Fruit fly (Drosophila melanogaster) whole organism, embryonic: ENCODE data around the gene loaf.

ENCODE experiments used
- BEAF-32 ChIP-seq: fragments of 200-800 bp; sonication (Bioruptor generic); optimal IDR thresholded peaks from 3 replicates; lab custom pipeline; 2017; ENCODE audit warnings: missing biosample characterization, missing genetic modification characterization, mild to moderate bottlenecking, moderate library complexity, missing genetic modification reagents
- CG10959 ChIP-seq: fragments of 200-800 bp; sonication (Bioruptor generic); IDR thresholded peaks from 2 replicates; pipeline ENCODE4 v1.3.6; 2022; ENCODE audit warnings: missing biosample characterization, missing genetic modification characterization
- CG11504 ChIP-seq: fragments of 200-800 bp; sonication (Bioruptor generic); optimal IDR thresholded peaks from 3 replicates; lab custom pipeline; 2019; ENCODE audit warnings: missing biosample characterization, mild to moderate bottlenecking, missing genetic modification characterization, moderate library complexity
- CG11696 ChIP-seq: fragments of 200-800 bp; sonication (Bioruptor generic); IDR thresholded peaks from 2 replicates; pipeline ENCODE4 v1.3.6; 2022; ENCODE audit warnings: missing biosample characterization, missing genetic modification characterization
- CG1233 ChIP-seq: fragments of 200-800 bp; sonication (Bioruptor generic); optimal IDR thresholded peaks from 4 replicates; lab custom pipeline; 2018; ENCODE audit warnings: missing biosample characterization, mild to moderate bottlenecking, missing genetic modification characterization
- CG12391 ChIP-seq: fragments of 200-800 bp; sonication (Bioruptor generic); optimal IDR thresholded peaks from 3 replicates; lab custom pipeline; 2018; ENCODE audit warnings: missing biosample characterization, mild to moderate bottlenecking, missing genetic modification characterization, moderate library complexity
- CG12769 ChIP-seq: fragments of 200-800 bp; sonication (Bioruptor generic); optimal IDR thresholded peaks from 2 replicates; lab custom pipeline; 2019; ENCODE audit warnings: missing biosample characterization, mild to moderate bottlenecking, missing genetic modification characterization, moderate library complexity
- CG13894 ChIP-seq: fragments of 200-800 bp; sonication (Bioruptor generic); optimal IDR thresholded peaks from 3 replicates; lab custom pipeline; 2018; ENCODE audit warnings: missing biosample characterization, mild to moderate bottlenecking, missing genetic modification characterization, moderate library complexity
- CG14441 ChIP-seq: fragments of 200-800 bp; sonication (Bioruptor generic); IDR thresholded peaks from 2 replicates; pipeline ENCODE4 v1.3.6; 2022; ENCODE audit warnings: missing biosample characterization, missing genetic modification characterization
- CG15514 ChIP-seq: fragments of 200-800 bp; sonication (Bioruptor generic); optimal IDR thresholded peaks from 3 replicates; lab custom pipeline; 2017; ENCODE audit warnings: missing biosample characterization, missing genetic modification characterization, mild to moderate bottlenecking, moderate library complexity, missing genetic modification reagents
- CG16815 ChIP-seq: fragments of 200-800 bp; sonication (Bioruptor generic); optimal IDR thresholded peaks from 3 replicates; lab custom pipeline; 2017; ENCODE audit warnings: missing biosample characterization, mild to moderate bottlenecking, missing genetic modification characterization
- CG17912 ChIP-seq: fragments of 200-800 bp; sonication (Bioruptor generic); optimal IDR thresholded peaks from 2 replicates; lab custom pipeline; 2018; ENCODE audit warnings: missing biosample characterization, mild to moderate bottlenecking, missing genetic modification characterization
- CG2116 ChIP-seq: fragments of 200-800 bp; sonication (Bioruptor generic); optimal IDR thresholded peaks from 3 replicates; lab custom pipeline; 2018; ENCODE audit warnings: missing biosample characterization, mild to moderate bottlenecking, missing genetic modification characterization
- CG2120 ChIP-seq: fragments of 200-800 bp; sonication (Bioruptor generic); optimal IDR thresholded peaks from 3 replicates; lab custom pipeline; 2016; ENCODE audit warnings: missing biosample characterization, missing genetic modification characterization
- CG31388 ChIP-seq: fragments of 200-800 bp; sonication (Bioruptor generic); optimal IDR thresholded peaks from 2 replicates; lab custom pipeline; 2016; ENCODE audit warnings: missing biosample characterization, missing genetic modification characterization
- CG33557 ChIP-seq: fragments of 200-800 bp; sonication (Bioruptor generic); optimal IDR thresholded peaks from 2 replicates; lab custom pipeline; 2019; ENCODE audit warnings: missing biosample characterization, mild to moderate bottlenecking, missing genetic modification characterization, moderate library complexity
- CG4404 ChIP-seq: fragments of 200-800 bp; sonication (Bioruptor generic); IDR thresholded peaks from 2 replicates; pipeline ENCODE4 v1.3.6; 2022; ENCODE audit warnings: missing biosample characterization, missing genetic modification characterization
- CG5180 ChIP-seq: fragments of 200-800 bp; sonication (Bioruptor generic); optimal IDR thresholded peaks from 3 replicates; lab custom pipeline; 2017; ENCODE audit warnings: missing biosample characterization, missing genetic modification characterization, mild to moderate bottlenecking, moderate library complexity, missing genetic modification reagents
- CG9609 ChIP-seq: fragments of 200-800 bp; sonication (Bioruptor generic); optimal IDR thresholded peaks from 3 replicates; lab custom pipeline; 2016; ENCODE audit warnings: missing biosample characterization, missing genetic modification characterization
- CG9797 ChIP-seq: fragments of 200-800 bp; sonication (Bioruptor generic); optimal IDR thresholded peaks from 3 replicates; lab custom pipeline; 2018; ENCODE audit warnings: missing biosample characterization, mild to moderate bottlenecking, missing genetic modification characterization
- Dref ChIP-seq: fragments of 200-800 bp; sonication (Bioruptor generic); IDR thresholded peaks from 2 replicates; pipeline ENCODE4 v1.3.6; 2022; ENCODE audit warnings: missing biosample characterization, missing genetic modification characterization
- Elba2 ChIP-seq: fragments of 200-800 bp; sonication (Bioruptor generic); optimal IDR thresholded peaks from 3 replicates; lab custom pipeline; 2016; ENCODE audit warnings: missing biosample characterization, missing genetic modification characterization
- Hr51 ChIP-seq, 2 experiments: fragments of 200-800 bp; sonication (Bioruptor generic); optimal IDR thresholded peaks; 2 replicates in 1 of 2; 3 replicates in 1 of 2; lab custom pipeline; 2016 to 2018; ENCODE audit warnings: missing biosample characterization in 2 of 2, missing genetic modification characterization in 2 of 2, mild to moderate bottlenecking in 1 of 2, moderate library complexity in 1 of 2
- Mes4 ChIP-seq: fragments of 200-800 bp; sonication (Bioruptor generic); optimal IDR thresholded peaks from 2 replicates; lab custom pipeline; 2016; ENCODE audit warnings: missing biosample characterization, missing genetic modification characterization
- Myb ChIP-seq: fragments of 200-800 bp; sonication (Bioruptor generic); optimal IDR thresholded peaks from 2 replicates; lab custom pipeline; 2016; ENCODE audit warnings: missing biosample characterization, missing genetic modification characterization
- NC2α ChIP-seq: fragments of 200-800 bp; sonication (Bioruptor generic); optimal IDR thresholded peaks from 2 replicates; lab custom pipeline; 2016; ENCODE audit warnings: missing biosample characterization, missing genetic modification characterization
- Nf-YB ChIP-seq: fragments of 200-800 bp; sonication (Bioruptor generic); optimal IDR thresholded peaks from 3 replicates; lab custom pipeline; 2019; ENCODE audit warnings: missing biosample characterization, mild to moderate bottlenecking, missing genetic modification characterization, moderate library complexity
- Optix ChIP-seq: fragments of 200-800 bp; sonication (Bioruptor generic); IDR thresholded peaks from 3 replicates; pipeline ENCODE4 v1.3.6; 2022; ENCODE audit warnings: missing biosample characterization, missing genetic modification characterization
- Scr ChIP-seq: fragments of 200-800 bp; sonication (Bioruptor generic); IDR thresholded peaks from 2 replicates; pipeline ENCODE4 v1.3.6; 2022; ENCODE audit warnings: missing biosample characterization, missing genetic modification characterization; ENCODE audit not compliant: partially characterized antibody
- TFAM ChIP-seq: fragments of 200-800 bp; sonication (Bioruptor generic); optimal IDR thresholded peaks from 2 replicates; lab custom pipeline; 2017; ENCODE audit warnings: missing biosample characterization, missing genetic modification characterization, inconsistent platforms
- abd-A ChIP-seq: fragments of 200-800 bp; sonication (Bioruptor generic); optimal IDR thresholded peaks from 3 replicates; lab custom pipeline; 2019; ENCODE audit warnings: missing biosample characterization, mild to moderate bottlenecking, missing genetic modification characterization, moderate library complexity
- bcd ChIP-seq: fragments of 200-800 bp; sonication (Bioruptor generic); optimal IDR thresholded peaks from 2 replicates; lab custom pipeline; 2017; ENCODE audit warnings: missing biosample characterization, mild to moderate bottlenecking, missing genetic modification characterization
- bigmax ChIP-seq: fragments of 200-800 bp; sonication (Bioruptor generic); optimal IDR thresholded peaks from 2 replicates; lab custom pipeline; 2018; ENCODE audit warnings: missing biosample characterization, mild to moderate bottlenecking, missing genetic modification characterization
- croc ChIP-seq: fragments of 200-800 bp; sonication (Bioruptor generic); conservative IDR thresholded peaks from 3 replicates; pipeline ENCODE4 v1.3.6; 2022; ENCODE audit warnings: missing biosample characterization, missing genetic modification characterization
- crp ChIP-seq, 2 experiments: fragments of 200-800 bp; sonication (Bioruptor generic); optimal IDR thresholded peaks; 2 replicates in 1 of 2; 3 replicates in 1 of 2; lab custom pipeline; 2017; ENCODE audit warnings: missing biosample characterization in 2 of 2, missing genetic modification characterization in 2 of 2, mild to moderate bottlenecking in 1 of 2, moderate library complexity in 1 of 2
- exex ChIP-seq: fragments of 200-800 bp; sonication (Bioruptor generic); optimal IDR thresholded peaks from 4 replicates; lab custom pipeline; 2018; ENCODE audit warnings: missing biosample characterization, mild to moderate bottlenecking, missing genetic modification characterization, moderate library complexity
- gcm ChIP-seq: fragments of 200-800 bp; sonication (Bioruptor generic); optimal IDR thresholded peaks from 2 replicates; lab custom pipeline; 2019; ENCODE audit warnings: missing biosample characterization, mild to moderate bottlenecking, missing genetic modification characterization, moderate library complexity
- h ChIP-seq: fragments of >200 bp; optimal IDR thresholded peaks from 2 replicates; lab custom pipeline; 2017
- ham ChIP-seq: fragments of 200-800 bp; sonication (Bioruptor generic); IDR thresholded peaks from 2 replicates; pipeline ENCODE4 v1.3.6; 2022; ENCODE audit warnings: missing biosample characterization, missing genetic modification characterization
- hb ChIP-seq: fragments of 200-800 bp; sonication (Bioruptor generic); IDR thresholded peaks from 3 replicates; pipeline ENCODE4 v1.3.6; 2022; ENCODE audit warnings: missing biosample characterization, missing genetic modification characterization; ENCODE audit not compliant: partially characterized antibody
- nmo ChIP-seq: fragments of 200-800 bp; sonication (Bioruptor generic); optimal IDR thresholded peaks from 2 replicates; lab custom pipeline; 2018; ENCODE audit warnings: missing biosample characterization, mild to moderate bottlenecking, missing genetic modification characterization, moderate library complexity
- pfk ChIP-seq: fragments of 200-800 bp; sonication (Bioruptor generic); optimal IDR thresholded peaks from 2 replicates; lab custom pipeline; 2018; ENCODE audit warnings: missing biosample characterization, mild to moderate bottlenecking, missing genetic modification characterization, moderate library complexity
- slou ChIP-seq: fragments of 200-800 bp; sonication (Bioruptor generic); optimal IDR thresholded peaks from 3 replicates; lab custom pipeline; 2016; ENCODE audit warnings: missing biosample characterization, missing genetic modification characterization
- tup ChIP-seq: fragments of 200-800 bp; sonication (Bioruptor generic); optimal IDR thresholded peaks from 2 replicates; lab custom pipeline; 2016; ENCODE audit warnings: missing biosample characterization, mild to moderate bottlenecking, missing genetic modification characterization, moderate library complexity
- unc-4 ChIP-seq: fragments of 200-800 bp; sonication (Bioruptor generic); IDR thresholded peaks from 2 replicates; pipeline ENCODE4 v1.3.6; 2022; ENCODE audit warnings: missing biosample characterization, missing genetic modification characterization; ENCODE audit not compliant: partially characterized antibody
- vnd ChIP-seq: fragments of 200-800 bp; sonication (Bioruptor generic); IDR thresholded peaks from 3 replicates; pipeline ENCODE4 v1.3.6; 2022; ENCODE audit warnings: missing biosample characterization, missing genetic modification characterization; ENCODE audit not compliant: partially characterized antibody
- wdn ChIP-seq: fragments of 200-800 bp; sonication (Bioruptor generic); IDR thresholded peaks from 2 replicates; pipeline ENCODE4 v1.3.6; 2022; ENCODE audit warnings: missing biosample characterization, missing genetic modification characterization
- wek ChIP-seq: fragments of 200-800 bp; sonication (Bioruptor generic); optimal IDR thresholded peaks from 3 replicates; lab custom pipeline; 2018; ENCODE audit warnings: missing biosample characterization, mild to moderate bottlenecking, missing genetic modification characterization, moderate library complexity
- zen ChIP-seq: fragments of 200-800 bp; sonication (Bioruptor generic); optimal IDR thresholded peaks from 3 replicates; lab custom pipeline; 2018; ENCODE audit warnings: missing biosample characterization, mild to moderate bottlenecking, missing genetic modification characterization, moderate library complexity

loaf gene

DNA sequence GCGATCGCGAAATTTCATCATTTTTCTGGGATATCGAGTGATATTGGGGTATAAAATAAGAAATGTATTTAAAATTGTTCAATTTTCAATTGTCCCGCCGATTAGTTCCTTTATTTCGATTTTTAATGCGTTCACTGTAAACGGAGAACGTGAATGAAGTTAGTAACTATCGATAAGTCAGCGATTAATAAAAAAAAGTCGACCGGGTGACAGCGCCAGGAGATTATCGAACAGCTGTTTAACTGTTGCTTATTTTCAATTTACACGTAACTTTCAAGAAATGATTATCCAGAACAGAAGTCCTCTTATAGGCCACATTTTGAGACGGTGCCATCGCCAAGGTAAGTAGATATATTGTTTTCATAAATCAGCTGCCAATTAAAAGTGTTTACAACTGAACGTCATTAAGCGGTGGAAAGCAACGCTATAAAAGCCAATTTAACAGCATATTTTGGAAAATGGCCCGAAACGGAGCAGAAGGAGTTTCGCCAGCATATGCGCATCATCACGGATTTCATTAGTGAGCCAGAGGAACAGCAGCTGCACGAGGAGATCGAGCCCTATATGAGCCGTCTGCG is 49.3 kb upstream of the loaf start, which contains the start of gene CG14130 (continued):
- TF ChIP-seq Nf-YB (GFP tag; lab: Kevin White, UChicago) (no peak), nmo (peak; percentile 6), CG2116 (peak; percentile 94), bigmax (no peak), CG9797 (GFP tag; lab: Kevin White, UChicago) (peak; percentile 4), CG10959 (GFP tag; lab: Robert Waterston, UW) (no peak), ham (GFP tag; lab: Robert Waterston, UW) (no peak), BEAF-32 (peak; percentile 88), Mes4 (GFP tag; lab: Kevin White, UChicago) (no peak), h (lab: Kevin White, UChicago) (no peak), Optix (GFP tag; lab: Robert Waterston, UW) (no peak), exex (tag; lab: Kevin White, UChicago) (no peak), CG5180 (no peak), CG9609 (GFP tag; lab: Kevin White, UChicago) (no peak), Scr (GFP tag; lab: Robert Waterston, UW) (peak; percentile 90), hb (GFP tag; lab: Robert Waterston, UW) (peak; percentile 87), CG15514 (GFP tag; lab: Kevin White, UChicago) (peak; percentile 52), CG31388 (GFP tag; lab: Kevin White, UChicago) (no peak), CG14441 (GFP tag; lab: Robert Waterston, UW) (no peak), CG13894 (no peak), CG2120 (GFP tag; lab: Kevin White, UChicago) (no peak), crp (GFP tag; optimal IDR thresholded peaks at IDR 0.05; lab: Kevin White, UChicago) (peak; percentile 50 to 95), gcm (GFP tag; lab: Kevin White, UChicago) (no peak), abd-A (tag; lab: Kevin White, UChicago) (no peak), wek (GFP tag; lab: Kevin White, UChicago) (no peak), CG1233 (GFP tag; lab: Kevin White, UChicago) (no peak), unc-4 (GFP tag; lab: Robert Waterston, UW) (peak; percentile 92), CG12391 (tag; lab: Kevin White, UChicago) (no peak), pfk (GFP tag; lab: Kevin White, UChicago) (no peak), Hr51 (GFP tag; optimal IDR thresholded peaks at IDR 0.05; lab: Kevin White, UChicago) (no peak), croc (GFP tag; lab: Robert Waterston, UW) (no peak), CG11504 (peak; percentile 94), bcd (peak; percentile 76), zen (tag; lab: Kevin White, UChicago) (peak; percentile 22), CG4404 (GFP tag; lab: Robert Waterston, UW) (no peak), NC2α (GFP tag; lab: Kevin White, UChicago) (no peak), CG33557 (no peak), vnd (GFP tag; lab: Robert Waterston, UW) (peak; percentile 79), TFAM (no peak), CG17912 (GFP tag; lab: Kevin White, UChicago) (no peak), slou (GFP tag; lab: Kevin White, UChicago) (no peak), Dref (GFP tag; lab: Robert Waterston, UW) (peak; percentile 98), CG16815 (GFP tag; lab: Kevin White, UChicago) (no peak), Elba2 (peak; percentile 62), wdn (GFP tag; lab: Robert Waterston, UW) (no peak), tup (no peak), CG11696 (GFP tag; lab: Robert Waterston, UW) (no peak), CG12769 (tag; lab: Kevin White, UChicago) (no peak), Myb (GFP tag; lab: Kevin White, UChicago) (peak; percentile 78)
